Fruit fly (Drosophila melanogaster) whole organism, embryonic: ENCODE data around the gene CG9733.

Source experiments
- Asciz ChIP-seq: fragments of 200-800 bp; sonication (Bioruptor generic); optimal IDR thresholded peaks from 2 replicates; lab custom pipeline; 2017; ENCODE audit warnings: missing biosample characterization, mild to moderate bottlenecking, missing genetic modification characterization, missing genetic modification reagents
- Awh ChIP-seq: fragments of 200-800 bp; sonication (Bioruptor generic); IDR thresholded peaks from 2 replicates; pipeline ENCODE4, ENCODE4 v1.3.6; 2022; ENCODE audit warnings: missing biosample characterization, missing genetic modification characterization
- C15 ChIP-seq: fragments of 200-800 bp; sonication (Bioruptor generic); IDR thresholded peaks from 3 replicates; pipeline ENCODE4 v1.3.6; 2022; ENCODE audit warnings: missing biosample characterization, missing genetic modification characterization
- CG10267 ChIP-seq: fragments of 200-800 bp; sonication (Bioruptor generic); optimal IDR thresholded peaks from 2 replicates; lab custom pipeline; 2018; ENCODE audit warnings: missing biosample characterization, mild to moderate bottlenecking, missing genetic modification characterization, moderate library complexity
- CG11504 ChIP-seq: fragments of 200-800 bp; sonication (Bioruptor generic); optimal IDR thresholded peaks from 3 replicates; lab custom pipeline; 2019; ENCODE audit warnings: missing biosample characterization, mild to moderate bottlenecking, missing genetic modification characterization, moderate library complexity
- CG11560 ChIP-seq: fragments of 200-800 bp; sonication (Bioruptor generic); IDR thresholded peaks from 3 replicates; pipeline ENCODE4 v1.3.6; 2022; ENCODE audit warnings: missing biosample characterization, missing genetic modification characterization
- CG12942 ChIP-seq: fragments of 200-800 bp; sonication (Bioruptor generic); optimal IDR thresholded peaks from 3 replicates; lab custom pipeline; 2016; ENCODE audit warnings: missing biosample characterization, missing genetic modification characterization
- CG15011 ChIP-seq: fragments of 200-800 bp; sonication (Bioruptor generic); optimal IDR thresholded peaks from 3 replicates; lab custom pipeline; 2018; ENCODE audit warnings: missing biosample characterization, mild to moderate bottlenecking, missing genetic modification characterization
- CG15073 ChIP-seq: fragments of 200-800 bp; sonication (Bioruptor generic); optimal IDR thresholded peaks from 2 replicates; lab custom pipeline; 2016; ENCODE audit warnings: missing biosample characterization, missing genetic modification characterization
- CG15696 ChIP-seq: fragments of 200-800 bp; sonication (Bioruptor generic); optimal IDR thresholded peaks from 2 replicates; lab custom pipeline; 2019; ENCODE audit warnings: missing biosample characterization, mild to moderate bottlenecking, missing genetic modification characterization, moderate library complexity
- CG16815 ChIP-seq: fragments of 200-800 bp; sonication (Bioruptor generic); optimal IDR thresholded peaks from 3 replicates; lab custom pipeline; 2017; ENCODE audit warnings: missing biosample characterization, mild to moderate bottlenecking, missing genetic modification characterization
- CG17361 ChIP-seq: fragments of 200-800 bp; sonication (Bioruptor generic); IDR thresholded peaks from 3 replicates; pipeline ENCODE4 v1.3.6; 2022; ENCODE audit warnings: missing biosample characterization, missing genetic modification characterization
- CG17802 ChIP-seq: fragments of 200-800 bp; sonication (Bioruptor generic); optimal IDR thresholded peaks from 2 replicates; lab custom pipeline; 2018; ENCODE audit warnings: missing biosample characterization, mild to moderate bottlenecking, missing genetic modification characterization, moderate library complexity
- CG18011 ChIP-seq: fragments of 200-800 bp; sonication (Bioruptor generic); optimal IDR thresholded peaks from 2 replicates; lab custom pipeline; 2017; ENCODE audit warnings: missing biosample characterization, missing genetic modification characterization, mild to moderate bottlenecking, moderate library complexity, missing genotype
- CG18262 ChIP-seq: fragments of 200-800 bp; optimal IDR thresholded peaks from 3 replicates; lab custom pipeline; 2019; ENCODE audit warnings: missing biosample characterization, mild to moderate bottlenecking, missing genetic modification characterization, moderate library complexity
- CG31365 ChIP-seq: fragments of 200-800 bp; sonication (Bioruptor generic); optimal IDR thresholded peaks from 2 replicates; lab custom pipeline; 2018; ENCODE audit warnings: missing biosample characterization, mild to moderate bottlenecking, missing genetic modification characterization
- CG34224 ChIP-seq: fragments of 200-800 bp; sonication (Bioruptor generic); IDR thresholded peaks from 3 replicates; pipeline ENCODE4 v1.3.6; 2022; ENCODE audit warnings: missing biosample characterization, missing genetic modification characterization; ENCODE audit not compliant: partially characterized antibody
- CG34422 ChIP-seq: fragments of 200-800 bp; sonication (Bioruptor generic); IDR thresholded peaks from 3 replicates; pipeline ENCODE4 v1.3.6; 2022; ENCODE audit warnings: missing biosample characterization, missing genetic modification characterization
- CG3838 ChIP-seq: fragments of 200-800 bp; sonication (Bioruptor generic); optimal IDR thresholded peaks from 3 replicates; lab custom pipeline; 2016; ENCODE audit warnings: missing biosample characterization, missing genetic modification characterization
- CG6654 ChIP-seq: fragments of 200-800 bp; sonication (Bioruptor generic); optimal IDR thresholded peaks from 2 replicates; lab custom pipeline; 2017; ENCODE audit warnings: missing biosample characterization, mild to moderate bottlenecking, missing genetic modification characterization
- CG6765 ChIP-seq: fragments of 200-800 bp; sonication (Bioruptor generic); optimal IDR thresholded peaks from 3 replicates; lab custom pipeline; 2017; ENCODE audit warnings: missing biosample characterization, mild to moderate bottlenecking, missing genetic modification characterization
- CG7928 ChIP-seq: fragments of 200-800 bp; sonication (Bioruptor generic); optimal IDR thresholded peaks from 2 replicates; lab custom pipeline; 2017; ENCODE audit warnings: missing biosample characterization, mild to moderate bottlenecking, missing genetic modification characterization
- CG7963 ChIP-seq: fragments of 200-800 bp; sonication (Bioruptor generic); IDR thresholded peaks from 3 replicates; pipeline ENCODE4 v1.3.6; 2022; ENCODE audit warnings: missing biosample characterization, missing genetic modification characterization; ENCODE audit not compliant: partially characterized antibody
- CG8290 ChIP-seq, 3 experiments: fragments of 200-800 bp; sonication (Bioruptor generic); optimal IDR thresholded peaks; 2 replicates each; lab custom pipeline; 2016 to 2019; ENCODE audit warnings: missing biosample characterization in 3 of 3, missing genetic modification characterization in 3 of 3, mild to moderate bottlenecking in 2 of 3, moderate library complexity in 1 of 3
- CG9932 ChIP-seq: fragments of 200-800 bp; sonication (Bioruptor generic); IDR thresholded peaks from 2 replicates; pipeline ENCODE4 v1.3.6; 2022; ENCODE audit warnings: missing biosample characterization, missing genetic modification characterization
- CrebB ChIP-seq: fragments of 200-800 bp; sonication (Bioruptor generic); optimal IDR thresholded peaks from 3 replicates; lab custom pipeline; 2018; ENCODE audit warnings: missing biosample characterization, mild to moderate bottlenecking, missing genetic modification characterization
- Dfd ChIP-seq, 2 experiments: fragments of >200 bp; optimal IDR thresholded peaks; 2 replicates each; lab custom pipeline; 2017; ENCODE audit warnings: missing biosample characterization in 2 of 2, missing genetic modification characterization in 2 of 2
- Drgx ChIP-seq: fragments of 200-800 bp; sonication (Bioruptor generic); IDR thresholded peaks from 2 replicates; pipeline ENCODE4 v1.3.6; 2022; ENCODE audit warnings: missing biosample characterization, missing genetic modification characterization
- Ets65A ChIP-seq: fragments of 200-800 bp; sonication (Bioruptor generic); peaks from one replicate; lab custom pipeline; 2016; ENCODE audit warnings: missing biosample characterization, missing genetic modification characterization
- Hmx ChIP-seq: fragments of 200-800 bp; sonication (Bioruptor generic); optimal IDR thresholded peaks from 2 replicates; lab custom pipeline; 2016; ENCODE audit warnings: missing biosample characterization, missing genetic modification characterization
- Max ChIP-seq: fragments of 200-800 bp; sonication (Bioruptor generic); optimal IDR thresholded peaks from 2 replicates; lab custom pipeline; 2016; ENCODE audit warnings: missing biosample characterization, mild to moderate bottlenecking, missing genetic modification characterization
- Oli ChIP-seq: fragments of 200-800 bp; sonication (Bioruptor generic); optimal IDR thresholded peaks from 2 replicates; lab custom pipeline; 2018; ENCODE audit warnings: missing biosample characterization, mild to moderate bottlenecking, missing genetic modification characterization, moderate library complexity
- Sry-β ChIP-seq: fragments of 200-800 bp; sonication (Bioruptor generic); optimal IDR thresholded peaks from 2 replicates; lab custom pipeline; 2018; ENCODE audit warnings: missing biosample characterization, mild to moderate bottlenecking, missing genetic modification characterization, moderate library complexity
- Taf1 ChIP-seq: fragments of 200-800 bp; sonication (Bioruptor generic); IDR thresholded peaks from 2 replicates; pipeline ENCODE4 v1.3.6; 2022; ENCODE audit warnings: missing biosample characterization, missing genetic modification characterization
- Usf ChIP-seq: fragments of 200-800 bp; sonication (Bioruptor generic); optimal IDR thresholded peaks from 2 replicates; lab custom pipeline; 2017; ENCODE audit warnings: missing genotype, missing biosample characterization, missing genetic modification characterization
- ara ChIP-seq: fragments of 200-800 bp; sonication (Bioruptor generic); IDR thresholded peaks from 2 replicates; pipeline ENCODE4 v1.3.6; 2022; ENCODE audit warnings: missing biosample characterization, missing genetic modification characterization
- btn ChIP-seq: fragments of 200-800 bp; sonication (Bioruptor generic); optimal IDR thresholded peaks from 2 replicates; lab custom pipeline; 2016; ENCODE audit warnings: missing biosample characterization, missing genetic modification characterization
- corto ChIP-seq: fragments of 200-800 bp; sonication (Bioruptor generic); optimal IDR thresholded peaks from 2 replicates; lab custom pipeline; 2016; ENCODE audit warnings: missing biosample characterization, mild to moderate bottlenecking, missing genetic modification characterization, moderate library complexity
- dan ChIP-seq: fragments of 200-800 bp; sonication (Bioruptor generic); IDR thresholded peaks from 2 replicates; pipeline ENCODE4 v1.3.6; 2022; ENCODE audit warnings: missing biosample characterization, missing genetic modification characterization
- knrl ChIP-seq: fragments of 200-800 bp; sonication (Bioruptor generic); IDR thresholded peaks from 3 replicates; pipeline ENCODE4 v1.3.6; 2022; ENCODE audit warnings: missing biosample characterization, missing genetic modification characterization; ENCODE audit not compliant: partially characterized antibody
- lbe ChIP-seq: fragments of 200-800 bp; sonication (Bioruptor generic); optimal IDR thresholded peaks from 2 replicates; lab custom pipeline; 2016; ENCODE audit warnings: missing biosample characterization, mild to moderate bottlenecking, missing genetic modification characterization
- lov ChIP-seq, 2 experiments: fragments of 200-800 bp in 1 of 2; fragments of >200 bp in 1 of 2; sonication (Bioruptor generic) in 1 of 2; IDR thresholded peaks in 1 of 2; optimal IDR thresholded peaks in 1 of 2; 2 replicates in 1 of 2; 3 replicates in 1 of 2; pipeline versions ENCODE4 v1.3.6 to Lab custom; 2017 to 2022; ENCODE audit warnings: missing biosample characterization in 1 of 2, missing genetic modification characterization in 1 of 2
- luna ChIP-seq: fragments of 200-800 bp; sonication (Bioruptor generic); optimal IDR thresholded peaks from 2 replicates; lab custom pipeline; 2016; ENCODE audit warnings: missing biosample characterization, missing genetic modification characterization
- psq ChIP-seq: fragments of 200-800 bp; sonication (Bioruptor generic); optimal IDR thresholded peaks from 2 replicates; lab custom pipeline; 2017; ENCODE audit warnings: missing biosample characterization, missing genetic modification characterization
- pum ChIP-seq: fragments of 200-800 bp; sonication (Bioruptor generic); optimal IDR thresholded peaks from 2 replicates; lab custom pipeline; 2016; ENCODE audit warnings: missing biosample characterization, missing genetic modification characterization
- rib ChIP-seq: fragments of 200-800 bp; sonication (Bioruptor generic); IDR thresholded peaks from 2 replicates; pipeline ENCODE4 v1.3.6; 2022; ENCODE audit warnings: missing biosample characterization, missing genetic modification characterization
- sisA ChIP-seq: fragments of 200-800 bp; sonication (Bioruptor generic); IDR thresholded peaks from 2 replicates; pipeline ENCODE4 v1.3.6; 2022; ENCODE audit warnings: missing biosample characterization, missing genetic modification characterization
- sna ChIP-seq: fragments of 200-800 bp; sonication (Bioruptor generic); IDR thresholded peaks from 2 replicates; pipeline ENCODE4 v1.3.6; 2022; ENCODE audit warnings: missing biosample characterization, missing genetic modification characterization; ENCODE audit not compliant: partially characterized antibody
- tin ChIP-seq: fragments of 200-800 bp; sonication (Bioruptor generic); optimal IDR thresholded peaks from 3 replicates; lab custom pipeline; 2016; ENCODE audit warnings: missing biosample characterization, missing genetic modification characterization
- tio ChIP-seq: fragments of 200-800 bp; sonication (Bioruptor generic); optimal IDR thresholded peaks from 2 replicates; lab custom pipeline; 2017; ENCODE audit warnings: missing biosample characterization, missing genetic modification characterization, inconsistent platforms
- yki ChIP-seq: fragments of >200 bp; optimal IDR thresholded peaks from 3 replicates; lab custom pipeline; 2018

The CG9733 gene

DNA sequence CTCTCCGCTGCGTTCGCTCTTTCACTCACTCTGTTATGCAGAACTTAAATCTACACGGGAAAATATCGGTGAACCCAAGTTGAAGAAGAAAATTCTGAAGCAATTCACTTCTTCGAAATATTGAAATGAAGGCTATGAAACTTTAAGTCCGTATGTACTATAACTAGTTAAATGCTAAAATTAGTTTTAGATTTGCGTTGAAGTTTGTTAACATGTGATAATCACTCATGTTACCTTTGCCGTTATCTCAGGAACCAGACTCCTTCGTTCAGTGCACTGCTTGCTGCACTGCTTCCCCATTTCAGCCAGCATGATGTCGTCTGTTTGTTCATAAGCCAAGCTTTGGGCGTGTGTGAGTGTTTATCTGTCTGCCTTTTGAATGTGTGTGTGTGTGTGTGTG, 38.1 kb upstream of the CG9733 start:
- no peak for TF ChIP-seq CG15696
- TF ChIP-seq yki (lab: Kevin White, UChicago): no peak
- no peak for TF ChIP-seq CG18262 (tag; lab: Kevin White, UChicago)
- TF ChIP-seq CG18011 (GFP tag; lab: Kevin White, UChicago): no peak
- no peak for TF ChIP-seq psq (GFP tag; lab: Kevin White, UChicago)
- TF ChIP-seq Awh (GFP tag; lab: Robert Waterston, UW): no peak
- TF ChIP-seq pum (GFP tag; lab: Kevin White, UChicago): no peak
- TF ChIP-seq Asciz: no peak
- TF ChIP-seq Taf1: no peak
- TF ChIP-seq Hmx (GFP tag; lab: Kevin White, UChicago): no peak
- no peak for TF ChIP-seq CG16815 (GFP tag; lab: Kevin White, UChicago)
- no peak for TF ChIP-seq lov (optimal IDR thresholded peaks at IDR 0.05; lab: Kevin White, UChicago)
- no peak for TF ChIP-seq lov (GFP tag; IDR thresholded peaks at IDR 0.05; lab: Robert Waterston, UW)
- TF ChIP-seq Drgx (GFP tag; lab: Robert Waterston, UW): peak; percentile 34; the same call in 1 of the 2 replicates
- TF ChIP-seq CG9932 (GFP tag; lab: Robert Waterston, UW): 0 out of 2 replicates have a peak, but pooled peaks have one; percentile 1
- TF ChIP-seq CG12942: no peak
- TF ChIP-seq dan (GFP tag; lab: Robert Waterston, UW): no peak
- peak; percentile 43 for TF ChIP-seq corto (GFP tag; lab: Kevin White, UChicago)
- no peak for TF ChIP-seq Oli (tag; lab: Kevin White, UChicago)
- TF ChIP-seq ara: no peak
- no peak for TF ChIP-seq CG7928 (GFP tag; lab: Kevin White, UChicago)
- no peak for TF ChIP-seq btn
- no peak for TF ChIP-seq CG10267 (tag; lab: Kevin White, UChicago)
- TF ChIP-seq tio (GFP tag; lab: Kevin White, UChicago): no peak
- TF ChIP-seq C15 (GFP tag; lab: Robert Waterston, UW): no peak
- no peak for TF ChIP-seq CG7963
- TF ChIP-seq CG34224: no peak
- TF ChIP-seq lbe (GFP tag; lab: Kevin White, UChicago): peak; percentile 27
- peak; percentile 77 for TF ChIP-seq CG31365 (tag; lab: Kevin White, UChicago)
- no peak for TF ChIP-seq Max (GFP tag; lab: Kevin White, UChicago)
- TF ChIP-seq Dfd (GFP tag; optimal IDR thresholded peaks at IDR 0.05; lab: Kevin White, UChicago): peak in 1 of 2 experiments; percentile 15
- TF ChIP-seq CG8290 (GFP tag; optimal IDR thresholded peaks at IDR 0.05; lab: Kevin White, UChicago): no peak
- TF ChIP-seq CG8290 (tag; optimal IDR thresholded peaks at IDR 0.05; lab: Kevin White, UChicago): no peak
- TF ChIP-seq, all 482 proteins: peak for 6

- no peak for TF ChIP-seq rib (GFP tag; lab: Robert Waterston, UW)
- TF ChIP-seq knrl (GFP tag; lab: Robert Waterston, UW): no peak
- no peak for TF ChIP-seq CG15011
- TF ChIP-seq CG17802 (tag; lab: Kevin White, UChicago): no peak
- TF ChIP-seq CG3838 (GFP tag; lab: Kevin White, UChicago): no peak
- TF ChIP-seq CrebB (tag; lab: Kevin White, UChicago): no peak
- no peak for TF ChIP-seq CG6765
- TF ChIP-seq Sry-β: no peak
- TF ChIP-seq CG11560: no peak
- TF ChIP-seq luna: no peak
- TF ChIP-seq tio (GFP tag; lab: Kevin White, UChicago): peak; percentile 4
- TF ChIP-seq CG34422 (GFP tag; lab: Robert Waterston, UW): 0 out of 3 replicates have a peak, but pooled peaks have one; percentile 21
- TF ChIP-seq CG17361 (GFP tag; lab: Robert Waterston, UW): 0 out of 3 replicates have a peak, but pooled peaks have one; percentile 23
- TF ChIP-seq sna (GFP tag; lab: Robert Waterston, UW): no peak
- TF ChIP-seq CG6654 (GFP tag; lab: Kevin White, UChicago): no peak
- TF ChIP-seq Drgx (GFP tag; lab: Robert Waterston, UW): peak; percentile 67
- TF ChIP-seq Usf (GFP tag; lab: Kevin White, UChicago): no peak
- peak; percentile 16 for TF ChIP-seq CG11504
- peak; percentile 35; the same call in 1 of the 2 replicates for TF ChIP-seq sisA (GFP tag; lab: Robert Waterston, UW)
- TF ChIP-seq Ets65A: no peak
- no peak for TF ChIP-seq Hmx (GFP tag; lab: Kevin White, UChicago)
- TF ChIP-seq tin: no peak
- no peak for TF ChIP-seq CG15073 (GFP tag; lab: Kevin White, UChicago)
Measured at dm6 chr3R:30283940-30284339, 37.4 kb upstream of the CG9733 start.
